Fruit fly (Drosophila melanogaster): ENCODE data around the gene Cln3.
A peak's percentile ranks its signal among the peaks of the same experiment; 100 is the strongest.

The Cln3 gene

DNA sequence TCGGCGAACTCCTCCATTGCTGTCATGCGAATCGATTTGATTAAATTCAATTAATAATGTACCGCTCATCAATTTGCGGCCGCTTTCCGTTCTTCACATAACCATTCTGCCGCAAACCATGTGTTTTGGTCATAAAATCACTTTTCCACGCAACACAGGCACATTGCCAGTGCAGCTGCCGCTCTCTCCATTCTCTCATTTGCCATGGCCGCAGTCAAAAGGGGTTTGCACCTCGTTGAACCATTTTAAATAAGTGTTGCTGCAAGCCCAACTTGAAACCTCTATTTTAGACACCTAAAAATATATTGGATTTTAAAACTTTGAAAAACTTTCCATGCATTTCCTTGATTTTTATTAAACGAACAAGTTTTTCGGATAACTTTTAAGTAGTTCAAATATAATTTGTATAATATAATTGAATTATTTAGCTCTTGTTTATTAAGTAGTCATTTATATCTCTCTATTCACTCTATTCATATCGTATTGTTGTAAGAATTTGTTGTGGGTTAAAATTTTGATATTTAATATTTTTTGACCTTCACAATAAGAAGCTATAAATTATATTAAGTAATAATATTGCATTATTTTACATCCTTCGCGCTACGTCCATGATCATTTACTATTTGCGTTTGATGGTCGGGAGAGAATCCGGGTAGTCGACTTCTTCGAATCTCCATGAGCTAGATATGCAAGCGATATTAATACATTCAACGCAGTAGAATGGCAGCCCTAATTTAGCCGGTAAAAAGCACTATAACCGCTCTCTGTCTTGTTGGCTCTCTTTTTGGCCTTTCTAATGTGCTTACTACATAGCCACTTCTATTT is 42.9 kb upstream of the Cln3 start, which contains the start of gene CG5535 (continued):
- no peak for TF ChIP-seq disco-r (GFP tag; optimal IDR thresholded peaks at IDR 0.05)
- no peak for TF ChIP-seq tup (GFP tag; optimal IDR thresholded peaks at IDR 0.05)
- peak; percentile 58 for TF ChIP-seq CG9215 (GFP tag; IDR thresholded peaks at IDR 0.05)
- TF ChIP-seq HLH54F (GFP tag; optimal IDR thresholded peaks at IDR 0.05) = peak; percentile 43
- peak; percentile 90 for TF ChIP-seq Meics (GFP tag; optimal IDR thresholded peaks at IDR 0.05)
- no peak for TF ChIP-seq HmgD (GFP tag; optimal IDR thresholded peaks at IDR 0.05)
- TF ChIP-seq phol (tag; optimal IDR thresholded peaks at IDR 0.05) = peak; percentile 84
- no peak for TF ChIP-seq Poxn (GFP tag; IDR thresholded peaks at IDR 0.05)
- peak; percentile 62 for TF ChIP-seq ara (GFP tag; IDR thresholded peaks at IDR 0.05)
- TF ChIP-seq ac (GFP tag; optimal IDR thresholded peaks at IDR 0.05) = no peak
- peak; percentile 78 for TF ChIP-seq CG12104 (GFP tag; optimal IDR thresholded peaks at IDR 0.05)
- TF ChIP-seq pita (GFP tag; optimal IDR thresholded peaks at IDR 0.05) = no peak
- TF ChIP-seq vfl (GFP tag; optimal IDR thresholded peaks at IDR 0.05) = no peak
- peak; percentile 49 for TF ChIP-seq D19B (GFP tag; optimal IDR thresholded peaks at IDR 0.05)
- TF ChIP-seq stc (GFP tag; IDR thresholded peaks at IDR 0.05) = peak; percentile 53
- no peak for TF ChIP-seq CG3065 (GFP tag; optimal IDR thresholded peaks at IDR 0.05)
- TF ChIP-seq nom (GFP tag; optimal IDR thresholded peaks at IDR 0.05) = peak; percentile 17
- TF ChIP-seq gce (GFP tag; IDR thresholded peaks at IDR 0.05) = peak; percentile 58; the same call in 2 of the 3 replicates
- no peak for TF ChIP-seq h (optimal IDR thresholded peaks at IDR 0.05)
- TF ChIP-seq Bdp1 (GFP tag; optimal IDR thresholded peaks at IDR 0.05) = no peak
- peak; percentile 33; the same call in 2 of the 3 replicates for TF ChIP-seq B-H1 (GFP tag; IDR thresholded peaks at IDR 0.05)
- peak; percentile 29; the same call in 1 of the 2 replicates for TF ChIP-seq Nf-YA (GFP tag; IDR thresholded peaks at IDR 0.05)
- TF ChIP-seq CG4730 (GFP tag; IDR thresholded peaks at IDR 0.05) = peak; percentile 44
- TF ChIP-seq ase (GFP tag; IDR thresholded peaks at IDR 0.05) = peak; percentile 53; the same call in 2 of the 3 replicates
- peak; percentile 63 for TF ChIP-seq pros (GFP tag; optimal IDR thresholded peaks at IDR 0.05)
- TF ChIP-seq dati (GFP tag; IDR thresholded peaks at IDR 0.05) = 0 out of 2 replicates have a peak, but pooled peaks have one; percentile 20
- no peak for TF ChIP-seq Scr (GFP tag; IDR thresholded peaks at IDR 0.05; ENCODE audit: partially characterized antibody)
- TF ChIP-seq CG4820 (GFP tag; optimal IDR thresholded peaks at IDR 0.05) = peak; percentile 42
- peak; percentile 96 for TF ChIP-seq CG18262 (tag; optimal IDR thresholded peaks at IDR 0.05)
- peak; percentile 86 for TF ChIP-seq CG10979 (tag; optimal IDR thresholded peaks at IDR 0.05)
- 0 out of 3 replicates have a peak, but pooled peaks have one; percentile 14 for TF ChIP-seq CG34224 (GFP tag; IDR thresholded peaks at IDR 0.05; ENCODE audit: partially characterized antibody)
- peak; percentile 28; the same call in 2 of the 3 replicates for TF ChIP-seq Optix (GFP tag; IDR thresholded peaks at IDR 0.05)
- no peak for TF ChIP-seq btn (GFP tag; optimal IDR thresholded peaks at IDR 0.05)
- peak; percentile 93 for TF ChIP-seq CoRest (tag; optimal IDR thresholded peaks at IDR 0.05)
- TF ChIP-seq gt (GFP tag; IDR thresholded peaks at IDR 0.05) = no peak; the same call in 1 of the 2 replicates
- peak; percentile 7 for TF ChIP-seq gsb (GFP tag; IDR thresholded peaks at IDR 0.05)
- TF ChIP-seq Doc2 (GFP tag; IDR thresholded peaks at IDR 0.05) = no peak
- TF ChIP-seq dimm (GFP tag; IDR thresholded peaks at IDR 0.05) = no peak
- TF ChIP-seq Atf3 (GFP tag; optimal IDR thresholded peaks at IDR 0.05) = peak; percentile 3
- TF ChIP-seq Sox100B (GFP tag; optimal IDR thresholded peaks at IDR 0.05) = peak; percentile 94
- peak; percentile 82 for TF ChIP-seq CG15601 (tag; optimal IDR thresholded peaks at IDR 0.05)
- TF ChIP-seq ATbp (GFP tag; optimal IDR thresholded peaks at IDR 0.05) = peak; percentile 51
- TF ChIP-seq lab (GFP tag; optimal IDR thresholded peaks at IDR 0.05) = peak; percentile 80
- TF ChIP-seq sna (GFP tag; IDR thresholded peaks at IDR 0.05; ENCODE audit: partially characterized antibody) = no peak
- TF ChIP-seq Fer1 (GFP tag; optimal IDR thresholded peaks at IDR 0.05) = peak; percentile 48
- TF ChIP-seq Asciz (GFP tag; optimal IDR thresholded peaks at IDR 0.05) = peak; percentile 69
- TF ChIP-seq CG16779 (GFP tag; IDR thresholded peaks at IDR 0.05) = peak; percentile 84
- TF ChIP-seq chif (GFP tag; optimal IDR thresholded peaks at IDR 0.05) = peak in 1 of 2 experiments; percentile 41
- TF ChIP-seq CG18599 (GFP tag; optimal IDR thresholded peaks at IDR 0.05) = peak; percentile 78

Measured in whole organism, embryonic.